Fruit fly (Drosophila melanogaster): Measurements from ENCODE around the gene CG33158.

DNA sequence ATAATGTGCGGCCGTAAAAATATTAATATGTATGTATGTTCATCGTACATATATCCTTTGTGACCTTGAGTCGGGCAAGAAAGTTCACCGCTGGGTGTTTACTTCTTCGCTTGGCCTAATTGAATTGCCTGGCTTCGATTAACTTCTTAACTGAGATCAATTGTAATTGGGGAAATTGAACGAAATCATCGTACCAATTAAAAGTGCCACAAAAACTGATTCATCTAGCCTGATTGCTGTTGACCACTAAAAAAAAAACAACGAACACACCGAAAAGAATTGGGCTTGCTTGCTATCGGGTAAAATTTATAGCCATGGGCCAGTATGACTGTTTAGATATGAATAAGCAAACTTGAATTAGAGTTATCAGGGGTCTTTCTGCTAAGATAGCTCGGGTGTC is 17.1 kb upstream of the CG33158 start:
- no peak for TF ChIP-seq Myc (optimal IDR thresholded peaks at IDR 0.05)
- no peak for TF ChIP-seq ttk (optimal IDR thresholded peaks at IDR 0.05)
- no peak for TF ChIP-seq psq (optimal IDR thresholded peaks at IDR 0.05)

All from Kc167 (cell line).